Worm (Caenorhabditis elegans) whole organism, L4 larva: ENCODE results near the gene copg-1.

Source experiments
- F37D6.2 ChIP-seq: sonication (generic microtip); optimal IDR thresholded peaks from 2 replicates; lab custom pipeline; 2016; ENCODE audit warnings: mild to moderate bottlenecking, missing genetic modification characterization, missing compliant biosample characterization
- ces-1 ChIP-seq: fragments of 150-350 bp; sonication (generic microtip); optimal IDR thresholded peaks from 4 replicates; lab custom pipeline; 2014; ENCODE audit warnings: missing biosample characterization, missing genetic modification reagents, missing genetic modification characterization
- dpl-1 ChIP-seq: fragments of 150-350 bp; optimal IDR thresholded peaks from 2 replicates; lab custom pipeline; 2014; ENCODE audit warnings: missing biosample characterization, missing genetic modification reagents, missing genetic modification characterization
- fos-1 ChIP-seq: fragments of 150-350 bp; optimal IDR thresholded peaks from 2 replicates; lab custom pipeline; 2014; ENCODE audit warnings: missing biosample characterization, missing genetic modification characterization
- lin-15B ChIP-seq: fragments of 150-350 bp; sonication (generic microtip); optimal IDR thresholded peaks from 3 replicates; lab custom pipeline; 2014; ENCODE audit warnings: missing biosample characterization, missing genetic modification characterization
- nhr-42 ChIP-seq: fragments of 200-800 bp; sonication (Bioruptor generic); IDR thresholded peaks from 2 replicates; pipeline ENCODE4 v1.3.6; 2022; ENCODE audit warnings: missing genetic modification characterization, missing compliant biosample characterization
- nhr-48 ChIP-seq: sonication (generic microtip); optimal IDR thresholded peaks from 2 replicates; lab custom pipeline; 2016; ENCODE audit warnings: mild to moderate bottlenecking, missing genetic modification characterization, missing compliant biosample characterization
- nhr-76 ChIP-seq: fragments of 150-350 bp; optimal IDR thresholded peaks from 2 replicates; lab custom pipeline; 2014; ENCODE audit warnings: missing biosample characterization, missing genetic modification characterization
- ztf-7 ChIP-seq: fragments of 150-350 bp; optimal IDR thresholded peaks from 2 replicates; lab custom pipeline; 2014; ENCODE audit warnings: missing biosample characterization, missing genetic modification characterization

ce11 chrIV:10157034-10157433 is 5.3 kb downstream of the copg-1 start:
- TF ChIP-seq nhr-76 = no peak
- TF ChIP-seq nhr-48 (tag; lab: Kevin White, UChicago) = no peak
- no peak for TF ChIP-seq fos-1
- no peak for TF ChIP-seq ztf-7 (tag; lab: Kevin White, UChicago)
- TF ChIP-seq nhr-42 (GFP tag; lab: Robert Waterston, UW) = no peak
- no peak for TF ChIP-seq lin-15B (tag; lab: Kevin White, UChicago)
- TF ChIP-seq F37D6.2 (tag; lab: Kevin White, UChicago) = no peak
- no peak for TF ChIP-seq ces-1 (GFP tag; lab: Kevin White, UChicago)
- no peak for TF ChIP-seq dpl-1 (GFP tag; lab: Kevin White, UChicago)
